Worm (Caenorhabditis elegans) whole organism, L2 larva: ENCODE results near the gene str-55.

Source experiments
- C34F6.9 ChIP-seq: fragments of 150-350 bp; optimal IDR thresholded peaks from 2 replicates; lab custom pipeline; 2014; ENCODE audit warnings: missing biosample characterization, missing genetic modification characterization
- F13H6.1 ChIP-seq: sonication (generic microtip); optimal IDR thresholded peaks from 2 replicates; lab custom pipeline; 2016; ENCODE audit warnings: missing genetic modification characterization, missing compliant biosample characterization
- R02D3.7 ChIP-seq: fragments of 150-350 bp; optimal IDR thresholded peaks from 2 replicates; lab custom pipeline; 2014; ENCODE audit warnings: missing biosample characterization, missing genetic modification characterization
- Y55F3AM.14 ChIP-seq: fragments of 200-800 bp; sonication (Bioruptor generic); optimal IDR thresholded peaks from 2 replicates; lab custom pipeline; 2018; ENCODE audit warnings: mild to moderate bottlenecking, missing genetic modification characterization, missing compliant biosample characterization
- alr-1 ChIP-seq: fragments of 150-350 bp; optimal IDR thresholded peaks from 2 replicates; lab custom pipeline; 2014; ENCODE audit warnings: missing biosample characterization, missing genetic modification characterization
- aly-2 ChIP-seq: fragments of 150-350 bp; optimal IDR thresholded peaks from 2 replicates; lab custom pipeline; 2014; ENCODE audit warnings: missing biosample characterization, missing genetic modification characterization
- ama-1 ChIP-seq: fragments of 150-350 bp; optimal IDR thresholded peaks from 2 replicates; lab custom pipeline; 2018; ENCODE audit warnings: inconsistent platforms
- blmp-1 ChIP-seq: sonication (generic microtip); optimal IDR thresholded peaks from 2 replicates; lab custom pipeline; 2017; ENCODE audit warnings: missing genetic modification characterization, mild to moderate bottlenecking, missing compliant biosample characterization, antibody characterized with exemption, moderate library complexity; ENCODE audit not compliant: insufficient read depth
- ceh-16 ChIP-seq: fragments of 150-350 bp; optimal IDR thresholded peaks from 2 replicates; lab custom pipeline; 2014; ENCODE audit warnings: missing biosample characterization, missing genetic modification characterization
- ceh-82 ChIP-seq: fragments of 150-350 bp; optimal IDR thresholded peaks from 2 replicates; lab custom pipeline; 2014; ENCODE audit warnings: missing biosample characterization, missing genetic modification characterization
- crh-2 ChIP-seq: sonication (generic microtip); optimal IDR thresholded peaks from 2 replicates; lab custom pipeline; 2017; ENCODE audit warnings: missing biosample characterization, missing genetic modification characterization
- egl-27 ChIP-seq: sonication (generic microtip); optimal IDR thresholded peaks from 3 replicates; lab custom pipeline; 2017; ENCODE audit warnings: missing biosample characterization, missing genetic modification reagents, missing genetic modification characterization
- elt-1 ChIP-seq: fragments of 150-350 bp; optimal IDR thresholded peaks from 2 replicates; lab custom pipeline; 2014; ENCODE audit warnings: missing biosample characterization, missing genetic modification characterization
- elt-3 ChIP-seq: sonication (generic microtip); optimal IDR thresholded peaks from 2 replicates; lab custom pipeline; 2017; ENCODE audit warnings: missing biosample characterization, missing genetic modification characterization
- fos-1 ChIP-seq: fragments of 150-350 bp; optimal IDR thresholded peaks from 2 replicates; lab custom pipeline; 2014; ENCODE audit warnings: missing biosample characterization, missing genetic modification characterization
- gmeb-1 ChIP-seq: fragments of 150-350 bp; optimal IDR thresholded peaks from 2 replicates; lab custom pipeline; 2014; ENCODE audit warnings: missing biosample characterization, missing genetic modification characterization
- lin-11 ChIP-seq: fragments of 150-350 bp; sonication (generic microtip); optimal IDR thresholded peaks from 2 replicates; lab custom pipeline; 2014; ENCODE audit warnings: missing biosample characterization, missing genetic modification characterization, inconsistent platforms, mixed read lengths
- lin-39 ChIP-seq: fragments of 150-350 bp; optimal IDR thresholded peaks from 2 replicates; lab custom pipeline; 2014; ENCODE audit warnings: missing biosample characterization, missing genetic modification reagents, missing genetic modification characterization
- lsy-2 ChIP-seq, 2 experiments: fragments of 150-350 bp in 1 of 2; sonication (generic microtip) in 1 of 2; optimal IDR thresholded peaks; 2 replicates each; lab custom pipeline; 2014 to 2017; ENCODE audit warnings: missing biosample characterization in 2 of 2, missing genetic modification characterization in 2 of 2
- mab-5 ChIP-seq: fragments of 150-350 bp; optimal IDR thresholded peaks from 2 replicates; lab custom pipeline; 2014; ENCODE audit warnings: missing biosample characterization, missing genetic modification characterization
- mbf-1 ChIP-seq: sonication (generic microtip); optimal IDR thresholded peaks from 2 replicates; lab custom pipeline; 2017; ENCODE audit warnings: missing biosample characterization, missing genetic modification characterization
- mdl-1 ChIP-seq, 2 experiments: fragments of 150-350 bp in 1 of 2; sonication (generic microtip) in 1 of 2; optimal IDR thresholded peaks; 2 replicates each; lab custom pipeline; 2017; ENCODE audit warnings: missing biosample characterization in 2 of 2, missing genetic modification characterization in 2 of 2
- nhr-10 ChIP-seq: sonication (generic microtip); optimal IDR thresholded peaks from 2 replicates; lab custom pipeline; 2017; ENCODE audit warnings: missing biosample characterization, missing genetic modification characterization
- nhr-11 ChIP-seq: fragments of 150-350 bp; optimal IDR thresholded peaks from 2 replicates; lab custom pipeline; 2014; ENCODE audit warnings: missing biosample characterization, missing genetic modification characterization
- nhr-12 ChIP-seq: fragments of 150-350 bp; optimal IDR thresholded peaks from 2 replicates; lab custom pipeline; 2014; ENCODE audit warnings: missing biosample characterization, missing genetic modification characterization
- nhr-129 ChIP-seq: fragments of 150-350 bp; optimal IDR thresholded peaks from 2 replicates; lab custom pipeline; 2014; ENCODE audit warnings: missing biosample characterization, missing genetic modification characterization
- nhr-21 ChIP-seq: fragments of 150-350 bp; optimal IDR thresholded peaks from 2 replicates; lab custom pipeline; 2014; ENCODE audit warnings: missing biosample characterization, missing genetic modification characterization
- nhr-237 ChIP-seq: fragments of 150-350 bp; optimal IDR thresholded peaks from 2 replicates; lab custom pipeline; 2014; ENCODE audit warnings: missing biosample characterization, missing genetic modification characterization
- nhr-25 ChIP-seq: fragments of 150-350 bp; sonication (generic microtip); optimal IDR thresholded peaks from 3 replicates; lab custom pipeline; 2014; ENCODE audit warnings: missing biosample characterization, missing genetic modification characterization
- nhr-6 ChIP-seq: fragments of 150-350 bp; optimal IDR thresholded peaks from 2 replicates; lab custom pipeline; 2014; ENCODE audit warnings: missing biosample characterization, missing genetic modification characterization
- sem-4 ChIP-seq: fragments of 150-350 bp; optimal IDR thresholded peaks from 2 replicates; lab custom pipeline; 2014; ENCODE audit warnings: missing biosample characterization, missing genetic modification reagents, missing genetic modification characterization
- sma-3 ChIP-seq: sonication (generic microtip); optimal IDR thresholded peaks from 2 replicates; lab custom pipeline; 2016; ENCODE audit warnings: missing genetic modification reagents, missing genetic modification characterization, missing compliant biosample characterization
- snpc-4 ChIP-seq: fragments of 150-350 bp; optimal IDR thresholded peaks from 2 replicates; lab custom pipeline; 2014; ENCODE audit warnings: missing biosample characterization, missing genetic modification characterization
- unc-39 ChIP-seq: fragments of 150-350 bp; optimal IDR thresholded peaks from 2 replicates; lab custom pipeline; 2014; ENCODE audit warnings: missing biosample characterization, missing genetic modification characterization
- unc-55 ChIP-seq: fragments of 150-350 bp; sonication (generic microtip); optimal IDR thresholded peaks from 3 replicates; lab custom pipeline; 2014; ENCODE audit warnings: missing biosample characterization, missing genetic modification reagents, missing genetic modification characterization
- zag-1 ChIP-seq: fragments of 150-350 bp; optimal IDR thresholded peaks from 2 replicates; lab custom pipeline; 2014; ENCODE audit warnings: missing biosample characterization, missing genetic modification characterization
- ztf-4 ChIP-seq: fragments of 150-350 bp; optimal IDR thresholded peaks from 2 replicates; lab custom pipeline; 2014; ENCODE audit warnings: missing biosample characterization, missing genetic modification characterization

str-55 gene

DNA sequence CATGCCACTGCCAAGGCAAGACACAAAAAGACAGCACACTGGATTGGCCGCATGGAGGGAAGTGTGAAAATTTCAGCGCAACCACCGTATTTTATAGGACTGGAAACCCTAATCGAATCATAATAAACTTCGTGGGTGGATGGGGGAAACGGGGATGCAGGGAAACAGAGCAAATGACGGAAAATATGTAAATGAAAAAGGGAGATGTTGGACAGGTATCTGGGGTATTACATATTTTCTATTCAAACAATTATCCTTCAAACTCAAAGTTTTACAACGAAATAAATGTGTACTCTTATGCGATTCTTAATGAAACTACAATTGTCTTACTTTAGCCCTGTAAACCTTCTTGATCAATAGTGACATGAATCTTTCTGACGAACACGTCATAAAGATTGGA, 2.9 kb upstream of the str-55 start, which contains the start of gene F26D2.16:
Gene F26D2.16 (minus strand): TSS at position 101 of the 400 bp plus-strand sequence.
- no peak for TF ChIP-seq alr-1 (tag; lab: Kevin White, UChicago)
- no peak for TF ChIP-seq lsy-2 (tag; optimal IDR thresholded peaks at IDR 0.05; lab: Kevin White, UChicago)
- TF ChIP-seq lin-39 (tag; lab: Kevin White, UChicago): no peak
- TF ChIP-seq ceh-82 (tag; lab: Kevin White, UChicago): no peak
- no peak for TF ChIP-seq blmp-1 (tag; lab: Kevin White, UChicago)
- TF ChIP-seq lin-11 (tag; lab: Kevin White, UChicago): no peak
- no peak for TF ChIP-seq ztf-4 (tag; lab: Kevin White, UChicago)
- TF ChIP-seq C34F6.9 (tag; lab: Kevin White, UChicago): no peak
- no peak for TF ChIP-seq gmeb-1 (tag; lab: Kevin White, UChicago)
- no peak for TF ChIP-seq nhr-11 (tag; lab: Kevin White, UChicago)
- no peak for TF ChIP-seq nhr-12 (tag; lab: Kevin White, UChicago)
- no peak for TF ChIP-seq ceh-16
- no peak for TF ChIP-seq egl-27 (tag; lab: Kevin White, UChicago)
- TF ChIP-seq Y55F3AM.14 (GFP tag; lab: Kevin White, UChicago): no peak
- no peak for TF ChIP-seq zag-1
- TF ChIP-seq elt-1 (tag; lab: Kevin White, UChicago): no peak
- no peak for TF ChIP-seq mdl-1 (tag; optimal IDR thresholded peaks at IDR 0.05; lab: Kevin White, UChicago)
- no peak for TF ChIP-seq nhr-237
- TF ChIP-seq fos-1 (tag; lab: Kevin White, UChicago): no peak

DNA sequence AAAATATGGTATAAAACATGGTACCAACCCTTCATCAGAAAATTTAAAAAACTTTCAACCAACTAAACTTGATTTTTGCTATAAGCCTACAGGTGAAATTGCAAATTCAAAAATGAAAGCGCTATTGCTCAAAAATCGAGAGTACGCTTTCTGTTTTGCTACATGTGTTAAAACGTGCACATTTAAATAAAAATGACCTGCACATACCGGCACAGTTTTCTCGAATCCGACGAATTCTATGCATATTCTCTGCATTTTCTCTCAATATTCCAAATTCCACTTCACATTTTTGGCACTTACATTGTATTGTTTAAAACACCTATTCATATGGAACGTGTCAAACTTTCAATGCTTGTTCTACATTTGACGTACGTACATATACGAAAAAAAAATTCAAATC, 6.4 kb downstream of the str-55 start, which contains the start of gene srh-145:
Gene srh-145 (plus strand): TSS at position 193 of the 400 bp plus-strand sequence.
- TF ChIP-seq R02D3.7: no peak
- TF ChIP-seq nhr-10: no peak
- no peak for TF ChIP-seq sma-3 (GFP tag; lab: Kevin White, UChicago)
- TF ChIP-seq nhr-21: no peak
- TF ChIP-seq crh-2 (tag; lab: Kevin White, UChicago): no peak
- no peak for TF ChIP-seq aly-2 (tag; lab: Kevin White, UChicago)
- no peak for TF ChIP-seq mab-5 (tag; lab: Kevin White, UChicago)
- TF ChIP-seq elt-3 (tag; lab: Kevin White, UChicago): no peak
- TF ChIP-seq elt-1 (tag; lab: Kevin White, UChicago): no peak
- TF ChIP-seq ama-1 (lab: Kevin White, UChicago): no peak
- no peak for TF ChIP-seq nhr-129
- TF ChIP-seq, all 48 proteins: peak for 0

DNA sequence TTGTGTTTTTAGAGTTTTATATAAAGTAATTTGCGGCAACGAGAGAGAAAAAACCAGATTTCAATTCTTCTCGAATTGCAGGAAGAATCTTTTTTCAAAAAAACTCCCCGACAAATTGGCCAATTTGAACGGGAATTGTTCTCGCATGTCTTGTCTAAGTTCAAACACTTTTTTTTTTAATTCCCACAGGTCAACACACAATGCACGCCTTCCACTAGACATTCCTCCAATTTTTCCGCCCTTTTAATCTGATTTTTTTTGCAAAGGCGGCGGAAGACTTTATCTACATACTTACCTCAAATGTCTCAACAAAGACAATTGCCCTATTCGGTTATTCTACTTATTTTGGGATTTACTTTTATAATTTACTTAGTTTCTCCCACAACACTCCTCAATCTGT, 9.3 kb downstream of the str-55 start, which contains the start of gene F26D2.3:
Gene F26D2.3 (plus strand): TSS at position 301 of the 400 bp plus-strand sequence.
- TF ChIP-seq nhr-10 (no peak), ztf-4 (tag; lab: Kevin White, UChicago) (no peak)

ce11 chrV:16406357-16406756, 10.6 kb downstream of the str-55 start:
- TF ChIP-seq mbf-1 (tag; lab: Kevin White, UChicago) (no peak), aly-2 (tag; lab: Kevin White, UChicago) (no peak), mdl-1 (tag; optimal IDR thresholded peaks at IDR 0.05; lab: Kevin White, UChicago) (no peak), unc-39 (no peak), nhr-6 (tag; lab: Kevin White, UChicago) (no peak), nhr-25 (tag; lab: Kevin White, UChicago) (no peak)

ce11 chrV:16405366-16405765, 11.5 kb downstream of the str-55 start:
- TF ChIP-seq nhr-11 (tag; lab: Kevin White, UChicago): no peak
- TF ChIP-seq F13H6.1 (tag; lab: Kevin White, UChicago): no peak
- TF ChIP-seq mab-5 (tag; lab: Kevin White, UChicago): no peak
- TF ChIP-seq C34F6.9 (tag; lab: Kevin White, UChicago): no peak
- TF ChIP-seq unc-55 (GFP tag; lab: Kevin White, UChicago): no peak
- TF ChIP-seq crh-2 (tag; lab: Kevin White, UChicago): no peak
- no peak for TF ChIP-seq lsy-2 (tag; optimal IDR thresholded peaks at IDR 0.05; lab: Kevin White, UChicago)
- no peak for TF ChIP-seq ama-1 (lab: Kevin White, UChicago)
- no peak for TF ChIP-seq R02D3.7
- TF ChIP-seq lin-11 (tag; lab: Kevin White, UChicago): no peak
- TF ChIP-seq sem-4 (tag; lab: Kevin White, UChicago): no peak
- TF ChIP-seq snpc-4 (tag; lab: Kevin White, UChicago): no peak
- TF ChIP-seq nhr-21: no peak
- TF ChIP-seq gmeb-1 (tag; lab: Kevin White, UChicago): no peak
- no peak for TF ChIP-seq nhr-129
- TF ChIP-seq blmp-1 (tag; lab: Kevin White, UChicago): no peak
